Fruit fly (Drosophila melanogaster): Measurements from ENCODE around the gene boi.

- no peak for TF ChIP-seq scrt (GFP tag; optimal IDR thresholded peaks at IDR 0.05)
- no peak for TF ChIP-seq CG4328 (GFP tag; optimal IDR thresholded peaks at IDR 0.05)
Observed at dm6 chrX:2518361-2518760, 48.5 kb upstream of the boi start.

Measured in whole organism, embryonic.